Worm (Caenorhabditis elegans): ENCODE data around the gene R11A8.1.

R11A8.1 gene

DNA sequence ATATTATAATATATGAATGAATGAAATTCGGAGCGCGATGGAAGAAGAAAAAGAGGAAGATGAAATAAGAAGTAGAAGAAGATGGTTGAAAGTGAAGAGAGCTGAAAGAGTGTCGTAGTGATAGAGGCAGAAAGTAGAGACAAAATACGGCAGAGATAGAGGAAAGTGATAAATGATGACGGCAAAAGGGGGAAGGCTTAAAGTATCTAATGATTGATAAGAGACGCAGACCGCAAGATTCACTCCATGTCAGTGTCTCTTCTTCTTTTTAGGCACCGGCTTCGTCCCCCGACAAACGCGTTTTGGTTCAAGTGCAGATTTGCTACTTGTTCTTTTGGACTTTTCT, 14.6 kb downstream of the R11A8.1 start (continued):
- TF ChIP-seq cebp-1 (GFP tag; IDR thresholded peaks at IDR 0.05) (no peak), cebp-1 (tag; optimal IDR thresholded peaks at IDR 0.05) (peak; percentile 68), C17E4.6 (GFP tag; IDR thresholded peaks at IDR 0.05) (no peak), nfyb-1 (GFP tag; IDR thresholded peaks at IDR 0.05) (no peak), repo-1 (tag; optimal IDR thresholded peaks at IDR 0.05) (no peak), Y53G8AR.9 (GFP tag; conservative IDR thresholded peaks at IDR 0.05) (no peak), snpc-4 (GFP tag; optimal IDR thresholded peaks at IDR 0.05) (no peak), snpc-4 (tag; optimal IDR thresholded peaks at IDR 0.05) (peak in 1 of 4 experiments; percentile 40), ztf-22 (GFP tag; optimal IDR thresholded peaks at IDR 0.05) (no peak), mcd-1 (GFP tag; IDR thresholded peaks at IDR 0.05) (no peak), sdz-38 (tag; optimal IDR thresholded peaks at IDR 0.05) (no peak), F33H1.4 (GFP tag; IDR thresholded peaks at IDR 0.05) (no peak), dox-1 (GFP tag; IDR thresholded peaks at IDR 0.05) (peak; percentile 44), lin-35 (GFP tag; optimal IDR thresholded peaks at IDR 0.05) (no peak), lin-40 (tag; optimal IDR thresholded peaks at IDR 0.05) (peak; percentile 25), atf-7 (tag; optimal IDR thresholded peaks at IDR 0.05) (peak; percentile 37), T26A5.8 (tag; optimal IDR thresholded peaks at IDR 0.05) (no peak), aptf-2 (GFP tag; conservative IDR thresholded peaks at IDR 0.05) (no peak), C06A6.2 (GFP tag; conservative IDR thresholded peaks at IDR 0.05) (no peak), B0336.3 (GFP tag; IDR thresholded peaks at IDR 0.05) (no peak), hsf-1 (GFP tag; IDR thresholded peaks at IDR 0.05) (no peak), bed-2 (GFP tag; IDR thresholded peaks at IDR 0.05) (no peak), let-526 (GFP tag; IDR thresholded peaks at IDR 0.05) (no peak), hmg-1.2 (GFP tag; IDR thresholded peaks at IDR 0.05) (peak; percentile 57; the same call in 1 of the 2 replicates), chd-7 (tag; optimal IDR thresholded peaks at IDR 0.05) (no peak), ekl-4 (GFP tag; IDR thresholded peaks at IDR 0.05) (no peak), ccch-3 (GFP tag; optimal IDR thresholded peaks at IDR 0.05) (no peak), nfya-2 (GFP tag; IDR thresholded peaks at IDR 0.05) (no peak), nhr-90 (tag; optimal IDR thresholded peaks at IDR 0.05) (no peak), ztf-25 (GFP tag; IDR thresholded peaks at IDR 0.05) (no peak), hrde-1 (tag; optimal IDR thresholded peaks at IDR 0.05; ENCODE audit: borderline replicate concordance) (no peak), ceh-27 (GFP tag; optimal IDR thresholded peaks at IDR 0.05) (peak; percentile 29), let-607 (tag; optimal IDR thresholded peaks at IDR 0.05) (peak in 1 of 2 experiments; percentile 45), F39B2.1 (GFP tag; IDR thresholded peaks at IDR 0.05) (no peak), efl-1 (GFP tag; optimal IDR thresholded peaks at IDR 0.05) (no peak), ztf-18 (tag; optimal IDR thresholded peaks at IDR 0.05) (no peak), zfh-2 (GFP tag; conservative IDR thresholded peaks at IDR 0.05) (no peak), nhr-80 (tag; optimal IDR thresholded peaks at IDR 0.05) (peak; percentile 92)

DNA sequence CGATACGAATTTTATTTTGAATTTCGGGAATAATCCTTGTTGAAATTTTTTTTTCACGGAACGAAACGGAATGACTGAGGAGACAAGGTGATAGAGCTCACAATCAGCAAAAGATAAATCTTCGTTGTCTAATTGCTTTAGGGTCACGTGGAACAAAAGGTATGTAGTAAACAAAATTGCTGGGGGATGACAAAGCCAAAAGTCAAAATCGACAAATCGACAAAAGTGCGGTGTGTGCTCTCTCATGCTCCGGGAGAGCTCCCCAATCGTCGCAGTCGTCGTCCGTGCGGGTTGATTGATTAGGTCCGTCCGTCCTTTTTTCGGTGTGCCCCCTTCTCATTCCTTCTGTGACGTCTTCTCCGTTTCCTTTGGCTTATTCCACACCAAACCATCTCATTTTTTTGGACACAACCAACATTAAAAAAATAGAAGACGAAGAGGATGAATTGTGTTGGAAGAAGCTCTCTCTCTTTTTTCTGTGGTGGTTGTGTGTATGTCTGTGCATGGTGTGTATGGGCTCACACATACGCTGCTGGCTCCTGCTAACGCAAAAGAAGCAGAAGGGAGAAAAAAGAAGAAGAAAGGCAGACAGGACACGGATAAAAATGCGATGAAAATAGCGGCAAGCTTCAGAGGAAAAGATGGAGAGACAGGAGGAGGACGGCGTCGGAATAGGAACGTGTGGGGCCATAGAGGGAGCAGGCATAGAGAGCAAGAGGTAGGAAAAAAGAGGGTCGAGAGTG, 15.2 kb downstream of the R11A8.1 start:
- peak; percentile 76 for TF ChIP-seq zfh-2 (GFP tag; conservative IDR thresholded peaks at IDR 0.05)
- TF ChIP-seq ceh-27 (GFP tag; optimal IDR thresholded peaks at IDR 0.05): no peak
- no peak for TF ChIP-seq aptf-3 (GFP tag; IDR thresholded peaks at IDR 0.05)
- TF ChIP-seq egrh-3 (GFP tag; IDR thresholded peaks at IDR 0.05): 0 out of 2 replicates have a peak, but pooled peaks have one; percentile 48
- no peak for TF ChIP-seq mcd-1 (GFP tag; IDR thresholded peaks at IDR 0.05)
- TF ChIP-seq lsy-27 (tag; optimal IDR thresholded peaks at IDR 0.05; ENCODE audit: borderline replicate concordance, insufficient read depth): no peak
- peak; percentile 14 for TF ChIP-seq ztf-18 (tag; optimal IDR thresholded peaks at IDR 0.05)
- TF ChIP-seq F23B12.7 (tag; optimal IDR thresholded peaks at IDR 0.05; ENCODE audit: insufficient read depth): peak; percentile 19
- peak in 1 of 3 experiments; percentile 43 for TF ChIP-seq lin-35 (GFP tag; optimal IDR thresholded peaks at IDR 0.05)
- TF ChIP-seq mxl-1 (tag; optimal IDR thresholded peaks at IDR 0.05): no peak
- peak; percentile 36 for TF ChIP-seq K12H6.12 (tag; optimal IDR thresholded peaks at IDR 0.05)
- TF ChIP-seq die-1 (tag; optimal IDR thresholded peaks at IDR 0.05): peak; percentile 3
- TF ChIP-seq ztf-25 (GFP tag; IDR thresholded peaks at IDR 0.05): no peak
- no peak for TF ChIP-seq snpc-1.3 (tag; optimal IDR thresholded peaks at IDR 0.05; ENCODE audit: insufficient read depth)
- no peak for TF ChIP-seq mel-28 (tag; optimal IDR thresholded peaks at IDR 0.05; ENCODE audit: borderline replicate concordance)
- no peak for TF ChIP-seq hmg-20 (GFP tag; IDR thresholded peaks at IDR 0.05)
- no peak for TF ChIP-seq T26A5.8 (tag; optimal IDR thresholded peaks at IDR 0.05)
